Worm (Caenorhabditis elegans) whole organism, L2 larva: ENCODE results near the gene C02F5.2.

ENCODE experiments used
- C34F6.9 ChIP-seq: fragments of 150-350 bp; optimal IDR thresholded peaks from 2 replicates; lab custom pipeline; 2014; ENCODE audit warnings: missing biosample characterization, missing genetic modification characterization
- F13H6.1 ChIP-seq: sonication (generic microtip); optimal IDR thresholded peaks from 2 replicates; lab custom pipeline; 2016; ENCODE audit warnings: missing genetic modification characterization, missing compliant biosample characterization
- R02D3.7 ChIP-seq: fragments of 150-350 bp; optimal IDR thresholded peaks from 2 replicates; lab custom pipeline; 2014; ENCODE audit warnings: missing biosample characterization, missing genetic modification characterization
- Y55F3AM.14 ChIP-seq: fragments of 200-800 bp; sonication (Bioruptor generic); optimal IDR thresholded peaks from 2 replicates; lab custom pipeline; 2018; ENCODE audit warnings: mild to moderate bottlenecking, missing genetic modification characterization, missing compliant biosample characterization
- alr-1 ChIP-seq: fragments of 150-350 bp; optimal IDR thresholded peaks from 2 replicates; lab custom pipeline; 2014; ENCODE audit warnings: missing biosample characterization, missing genetic modification characterization
- ama-1 ChIP-seq: fragments of 150-350 bp; optimal IDR thresholded peaks from 2 replicates; lab custom pipeline; 2018; ENCODE audit warnings: inconsistent platforms
- ceh-16 ChIP-seq: fragments of 150-350 bp; optimal IDR thresholded peaks from 2 replicates; lab custom pipeline; 2014; ENCODE audit warnings: missing biosample characterization, missing genetic modification characterization
- crh-2 ChIP-seq: sonication (generic microtip); optimal IDR thresholded peaks from 2 replicates; lab custom pipeline; 2017; ENCODE audit warnings: missing biosample characterization, missing genetic modification characterization
- dmd-4 ChIP-seq: sonication (generic microtip); optimal IDR thresholded peaks from 2 replicates; lab custom pipeline; 2017; ENCODE audit warnings: missing biosample characterization, missing genetic modification characterization
- egl-27 ChIP-seq: sonication (generic microtip); optimal IDR thresholded peaks from 3 replicates; lab custom pipeline; 2017; ENCODE audit warnings: missing biosample characterization, missing genetic modification reagents, missing genetic modification characterization
- elt-3 ChIP-seq: sonication (generic microtip); optimal IDR thresholded peaks from 2 replicates; lab custom pipeline; 2017; ENCODE audit warnings: missing biosample characterization, missing genetic modification characterization
- fos-1 ChIP-seq: fragments of 150-350 bp; optimal IDR thresholded peaks from 2 replicates; lab custom pipeline; 2014; ENCODE audit warnings: missing biosample characterization, missing genetic modification characterization
- lin-11 ChIP-seq: fragments of 150-350 bp; sonication (generic microtip); optimal IDR thresholded peaks from 2 replicates; lab custom pipeline; 2014; ENCODE audit warnings: missing biosample characterization, missing genetic modification characterization, inconsistent platforms, mixed read lengths
- lin-13 ChIP-seq: fragments of 150-350 bp; optimal IDR thresholded peaks from 2 replicates; lab custom pipeline; 2014; ENCODE audit warnings: missing biosample characterization, missing genetic modification reagents, missing genetic modification characterization
- lin-39 ChIP-seq: fragments of 150-350 bp; optimal IDR thresholded peaks from 2 replicates; lab custom pipeline; 2014; ENCODE audit warnings: missing biosample characterization, missing genetic modification reagents, missing genetic modification characterization
- lsy-2 ChIP-seq, 2 experiments: fragments of 150-350 bp in 1 of 2; sonication (generic microtip) in 1 of 2; optimal IDR thresholded peaks; 2 replicates each; lab custom pipeline; 2014 to 2017; ENCODE audit warnings: missing biosample characterization in 2 of 2, missing genetic modification characterization in 2 of 2
- mab-5 ChIP-seq: fragments of 150-350 bp; optimal IDR thresholded peaks from 2 replicates; lab custom pipeline; 2014; ENCODE audit warnings: missing biosample characterization, missing genetic modification characterization
- mbf-1 ChIP-seq: sonication (generic microtip); optimal IDR thresholded peaks from 2 replicates; lab custom pipeline; 2017; ENCODE audit warnings: missing biosample characterization, missing genetic modification characterization
- mdl-1 ChIP-seq, 2 experiments: fragments of 150-350 bp in 1 of 2; sonication (generic microtip) in 1 of 2; optimal IDR thresholded peaks; 2 replicates each; lab custom pipeline; 2017; ENCODE audit warnings: missing biosample characterization in 2 of 2, missing genetic modification characterization in 2 of 2
- nhr-10 ChIP-seq: sonication (generic microtip); optimal IDR thresholded peaks from 2 replicates; lab custom pipeline; 2017; ENCODE audit warnings: missing biosample characterization, missing genetic modification characterization
- nhr-11 ChIP-seq: fragments of 150-350 bp; optimal IDR thresholded peaks from 2 replicates; lab custom pipeline; 2014; ENCODE audit warnings: missing biosample characterization, missing genetic modification characterization
- nhr-12 ChIP-seq: fragments of 150-350 bp; optimal IDR thresholded peaks from 2 replicates; lab custom pipeline; 2014; ENCODE audit warnings: missing biosample characterization, missing genetic modification characterization
- nhr-129 ChIP-seq: fragments of 150-350 bp; optimal IDR thresholded peaks from 2 replicates; lab custom pipeline; 2014; ENCODE audit warnings: missing biosample characterization, missing genetic modification characterization
- nhr-23 ChIP-seq: fragments of 150-350 bp; optimal IDR thresholded peaks from 2 replicates; lab custom pipeline; 2014; ENCODE audit warnings: missing biosample characterization, missing genetic modification reagents, missing genetic modification characterization
- nhr-25 ChIP-seq: fragments of 150-350 bp; sonication (generic microtip); optimal IDR thresholded peaks from 3 replicates; lab custom pipeline; 2014; ENCODE audit warnings: missing biosample characterization, missing genetic modification characterization
- sem-4 ChIP-seq: fragments of 150-350 bp; optimal IDR thresholded peaks from 2 replicates; lab custom pipeline; 2014; ENCODE audit warnings: missing biosample characterization, missing genetic modification reagents, missing genetic modification characterization
- sma-3 ChIP-seq: sonication (generic microtip); optimal IDR thresholded peaks from 2 replicates; lab custom pipeline; 2016; ENCODE audit warnings: missing genetic modification reagents, missing genetic modification characterization, missing compliant biosample characterization
- sma-9 ChIP-seq, 2 experiments: fragments of 150-350 bp in 1 of 2; sonication (generic microtip) in 1 of 2; optimal IDR thresholded peaks; 2 replicates each; lab custom pipeline; 2014 to 2016; ENCODE audit warnings: missing genetic modification characterization in 2 of 2, mild to moderate bottlenecking in 1 of 2, missing biosample characterization in 1 of 2, missing compliant biosample characterization in 1 of 2, missing genetic modification reagents in 1 of 2, moderate library complexity in 1 of 2
- snpc-4 ChIP-seq: fragments of 150-350 bp; optimal IDR thresholded peaks from 2 replicates; lab custom pipeline; 2014; ENCODE audit warnings: missing biosample characterization, missing genetic modification characterization
- unc-39 ChIP-seq: fragments of 150-350 bp; optimal IDR thresholded peaks from 2 replicates; lab custom pipeline; 2014; ENCODE audit warnings: missing biosample characterization, missing genetic modification characterization
- unc-55 ChIP-seq: fragments of 150-350 bp; sonication (generic microtip); optimal IDR thresholded peaks from 3 replicates; lab custom pipeline; 2014; ENCODE audit warnings: missing biosample characterization, missing genetic modification reagents, missing genetic modification characterization
- zag-1 ChIP-seq: fragments of 150-350 bp; optimal IDR thresholded peaks from 2 replicates; lab custom pipeline; 2014; ENCODE audit warnings: missing biosample characterization, missing genetic modification characterization
- ztf-11 ChIP-seq: sonication (generic microtip); optimal IDR thresholded peaks from 2 replicates; lab custom pipeline; 2017; ENCODE audit warnings: missing biosample characterization, missing genetic modification characterization
- ztf-4 ChIP-seq: fragments of 150-350 bp; optimal IDR thresholded peaks from 2 replicates; lab custom pipeline; 2014; ENCODE audit warnings: missing biosample characterization, missing genetic modification characterization

Gene C02F5.2

DNA sequence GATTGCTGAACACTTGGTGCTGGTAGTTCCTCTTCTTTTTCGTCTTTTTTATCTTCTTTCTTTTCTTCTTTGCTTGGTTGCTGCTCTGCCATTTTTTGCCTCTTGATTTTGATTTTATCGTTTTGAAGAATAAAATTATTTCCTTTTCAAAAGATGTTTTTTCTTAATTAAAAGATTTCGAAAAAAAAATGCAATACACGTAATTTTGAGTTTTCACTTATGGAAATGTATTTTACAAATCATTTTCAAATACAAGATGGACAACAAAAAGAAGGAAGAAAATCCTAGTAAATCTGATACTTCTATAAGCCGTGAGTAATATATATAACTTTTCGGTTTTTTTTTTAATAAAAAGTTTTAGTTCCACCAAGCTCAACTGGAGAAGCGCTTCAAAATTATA, at the start of gene C02F5.2, which contains the start of gene C02F5.10:
Gene C02F5.2 (plus strand): TSS at position 239 of the 400 bp plus-strand sequence.
Gene C02F5.10 (minus strand): TSS at position 101 of the 400 bp plus-strand sequence.
- TF ChIP-seq snpc-4 (tag; lab: Kevin White, UChicago) (no peak), fos-1 (tag; lab: Kevin White, UChicago) (no peak), alr-1 (tag; lab: Kevin White, UChicago) (no peak), nhr-10 (tag; lab: Kevin White, UChicago) (no peak), mab-5 (tag; lab: Kevin White, UChicago) (no peak), dmd-4 (tag; lab: Kevin White, UChicago) (no peak), nhr-11 (tag; lab: Kevin White, UChicago) (no peak), nhr-23 (tag; lab: Kevin White, UChicago) (no peak), nhr-25 (tag; lab: Kevin White, UChicago) (no peak), mbf-1 (tag; lab: Kevin White, UChicago) (no peak), mdl-1 (tag; optimal IDR thresholded peaks at IDR 0.05; lab: Kevin White, UChicago) (no peak), unc-39 (no peak), zag-1 (tag; lab: Kevin White, UChicago) (no peak), elt-3 (no peak), ama-1 (lab: Kevin White, UChicago) (no peak), ceh-16 (tag; lab: Kevin White, UChicago) (no peak), crh-2 (tag; lab: Kevin White, UChicago) (no peak), egl-27 (tag; lab: Kevin White, UChicago) (no peak), F13H6.1 (tag; lab: Kevin White, UChicago) (no peak), nhr-12 (tag; lab: Kevin White, UChicago) (no peak)

DNA sequence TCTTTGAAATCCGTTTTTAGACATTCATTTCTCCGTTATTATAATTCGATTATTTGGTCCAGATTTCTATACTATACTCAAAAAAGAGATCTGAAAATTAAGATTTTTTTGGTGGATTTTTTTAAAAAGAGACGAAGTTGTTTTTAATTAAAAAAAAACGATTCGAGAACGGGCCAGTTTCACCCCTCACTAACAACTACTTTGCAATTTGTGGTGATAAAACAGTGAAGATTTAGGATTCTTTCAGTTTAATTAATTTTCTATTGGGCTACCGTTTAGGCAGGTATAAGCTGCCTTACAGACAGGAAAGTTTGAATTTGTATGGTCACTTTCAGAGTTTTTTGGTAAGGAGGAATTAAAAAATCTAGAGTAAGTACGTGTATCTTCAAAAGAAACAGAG, 48.3 kb upstream of the C02F5.2 start, which contains the start of gene unc-36:
Gene unc-36 (minus strand): TSS at position 101 of the 400 bp plus-strand sequence.
- TF ChIP-seq mdl-1 (tag; optimal IDR thresholded peaks at IDR 0.05; lab: Kevin White, UChicago) (no peak), nhr-10 (tag; lab: Kevin White, UChicago) (no peak)

DNA sequence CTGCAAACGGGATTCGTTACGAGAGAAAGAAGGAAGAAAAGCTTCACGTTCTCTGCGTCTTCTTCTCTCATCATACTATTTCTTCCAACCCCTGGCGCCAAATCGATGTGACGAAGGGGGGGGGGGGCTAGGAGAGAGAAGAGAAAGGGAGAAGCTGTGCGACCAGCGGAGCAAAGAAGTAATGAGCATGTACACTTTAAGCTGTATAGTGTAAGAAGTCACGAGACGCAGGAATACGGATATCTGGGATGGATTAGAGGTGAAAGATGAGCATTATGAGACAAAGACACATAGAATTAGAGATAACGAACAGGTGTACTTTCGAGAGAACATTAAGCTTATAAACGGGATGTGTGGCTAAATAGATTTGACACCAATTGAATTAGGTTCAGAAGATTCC, 47.7 kb upstream of the C02F5.2 start:
- TF ChIP-seq ceh-16 (tag; lab: Kevin White, UChicago) (no peak), F13H6.1 (tag; lab: Kevin White, UChicago) (peak; percentile 77), nhr-129 (tag; lab: Kevin White, UChicago) (peak; percentile 46), sma-9 (GFP tag; optimal IDR thresholded peaks at IDR 0.05; lab: Kevin White, UChicago) (peak; percentile 41), sma-9 (tag; optimal IDR thresholded peaks at IDR 0.05; lab: Kevin White, UChicago) (no peak), lin-11 (tag; lab: Kevin White, UChicago) (peak; percentile 30), lin-39 (tag; lab: Kevin White, UChicago) (no peak), lin-13 (peak; percentile 23), crh-2 (tag; lab: Kevin White, UChicago) (peak; percentile 49), egl-27 (tag; lab: Kevin White, UChicago) (no peak), zag-1 (tag; lab: Kevin White, UChicago) (peak; percentile 56), unc-55 (GFP tag; lab: Kevin White, UChicago) (peak; percentile 83), R02D3.7 (tag; lab: Kevin White, UChicago) (no peak), sem-4 (peak; percentile 41), C34F6.9 (tag; lab: Kevin White, UChicago) (peak; percentile 74), elt-3 (no peak), mab-5 (tag; lab: Kevin White, UChicago) (peak; percentile 33), sma-3 (no peak), Y55F3AM.14 (GFP tag; lab: Kevin White, UChicago) (peak; percentile 43), lsy-2 (tag; optimal IDR thresholded peaks at IDR 0.05; lab: Kevin White, UChicago) (peak in 1 of 2 experiments; percentile 68), ztf-4 (tag; lab: Kevin White, UChicago) (no peak)

DNA sequence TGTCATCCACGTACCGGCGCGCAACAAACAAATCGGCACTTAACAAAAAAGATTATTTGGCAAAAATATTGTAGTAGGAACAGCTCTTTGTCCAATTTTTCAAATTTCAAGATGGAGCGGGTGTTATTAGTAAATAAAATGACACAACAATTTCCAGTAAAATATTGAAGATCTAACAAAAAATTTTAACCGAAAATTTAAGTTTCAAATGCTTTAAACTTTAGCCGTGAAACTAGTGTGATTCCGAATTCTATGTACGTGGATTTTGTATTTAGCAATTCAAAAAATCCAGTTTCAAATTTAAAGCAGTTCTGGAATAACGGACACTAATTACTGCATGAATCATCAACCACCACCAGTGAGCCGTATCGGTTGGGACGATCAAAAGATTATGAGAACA, 46.7 kb upstream of the C02F5.2 start, which contains the start of gene snb-5:
Gene snb-5 (plus strand): TSS at position 301 of the 400 bp plus-strand sequence.
- TF ChIP-seq ama-1 (lab: Kevin White, UChicago): no peak
- TF ChIP-seq R02D3.7 (tag; lab: Kevin White, UChicago): no peak
- no peak for TF ChIP-seq ztf-11
- TF ChIP-seq zag-1 (tag; lab: Kevin White, UChicago): no peak
